Worm (Caenorhabditis elegans): ENCODE results near the gene F59B2.12.

F59B2.12 gene

DNA sequence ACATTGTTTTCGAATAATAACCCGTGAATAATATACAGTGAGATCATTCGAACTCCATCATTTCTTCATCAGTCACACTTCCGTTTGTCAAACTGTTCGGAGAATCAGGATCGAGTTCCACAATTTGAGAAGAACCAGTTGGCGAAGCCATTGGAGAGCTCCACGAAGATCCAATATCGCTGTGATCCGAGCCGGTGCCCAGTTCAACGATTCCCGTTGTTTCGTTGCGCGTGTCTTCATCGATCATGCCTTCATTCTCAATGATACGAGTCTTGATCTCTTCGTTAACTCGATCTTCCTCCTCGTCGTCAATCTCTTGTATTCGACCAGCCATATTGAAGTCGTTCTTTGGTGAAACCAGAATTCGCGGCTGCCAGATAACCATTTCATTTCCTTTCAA, 34.3 kb downstream of the F59B2.12 start:
- TF ChIP-seq W03F9.2 (tag; optimal IDR thresholded peaks at IDR 0.05): no peak
- no peak for TF ChIP-seq dao-5 (tag; optimal IDR thresholded peaks at IDR 0.05)
- TF ChIP-seq him-1 (tag; optimal IDR thresholded peaks at IDR 0.05): no peak

DNA sequence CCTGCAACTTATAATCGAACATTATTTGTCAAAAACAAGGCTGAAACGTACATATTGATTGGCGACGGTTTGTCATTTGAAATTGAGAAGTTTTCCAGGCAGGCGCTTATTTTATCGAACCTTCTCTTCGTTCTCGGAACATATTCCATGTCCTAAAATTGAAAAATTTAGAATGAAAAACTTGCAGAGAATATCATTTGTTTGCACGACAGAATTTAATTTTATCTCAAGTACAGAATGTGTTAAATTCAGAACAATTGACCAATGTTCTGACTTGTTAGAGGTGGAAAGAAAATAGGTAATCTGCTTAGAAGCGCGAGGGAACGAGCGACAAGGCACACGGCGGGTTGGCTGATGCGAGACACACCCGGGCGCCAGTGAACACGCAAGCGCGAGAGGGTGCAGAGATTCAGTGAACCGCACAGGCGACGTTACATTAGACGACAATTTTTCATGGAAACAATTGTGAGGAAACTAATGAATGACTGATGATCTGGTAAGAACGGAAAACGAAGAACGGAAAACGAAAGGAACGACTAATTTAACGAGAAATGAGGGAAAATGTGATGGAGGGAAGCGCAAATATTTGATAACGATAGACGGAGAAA, 35.1 kb downstream of the F59B2.12 start:
- TF ChIP-seq him-1 (tag; optimal IDR thresholded peaks at IDR 0.05) (no peak), W03F9.2 (tag; optimal IDR thresholded peaks at IDR 0.05) (no peak), dao-5 (tag; optimal IDR thresholded peaks at IDR 0.05) (no peak)

DNA sequence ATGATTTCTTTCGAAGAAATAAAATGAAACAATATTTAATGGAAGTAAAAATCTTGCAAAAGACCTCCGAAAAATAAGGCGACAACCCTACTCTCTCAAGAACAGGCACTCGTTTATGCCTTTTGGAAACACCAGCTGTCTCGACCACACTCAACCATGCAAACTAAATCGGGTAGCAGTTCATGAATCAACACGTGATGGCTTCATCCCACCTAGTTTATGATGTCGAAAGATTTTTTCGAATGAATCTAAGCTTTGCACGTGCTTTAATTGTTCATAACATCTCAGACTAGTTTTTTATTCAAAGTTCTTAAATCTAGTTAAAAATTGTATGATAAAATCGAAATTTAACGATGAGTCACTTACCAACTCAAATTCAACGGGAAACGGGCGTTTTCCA, 35.9 kb downstream of the F59B2.12 start:
- no peak for TF ChIP-seq dao-5 (tag; optimal IDR thresholded peaks at IDR 0.05)
- no peak for TF ChIP-seq W03F9.2 (tag; optimal IDR thresholded peaks at IDR 0.05)
- no peak for TF ChIP-seq him-1 (tag; optimal IDR thresholded peaks at IDR 0.05)

DNA sequence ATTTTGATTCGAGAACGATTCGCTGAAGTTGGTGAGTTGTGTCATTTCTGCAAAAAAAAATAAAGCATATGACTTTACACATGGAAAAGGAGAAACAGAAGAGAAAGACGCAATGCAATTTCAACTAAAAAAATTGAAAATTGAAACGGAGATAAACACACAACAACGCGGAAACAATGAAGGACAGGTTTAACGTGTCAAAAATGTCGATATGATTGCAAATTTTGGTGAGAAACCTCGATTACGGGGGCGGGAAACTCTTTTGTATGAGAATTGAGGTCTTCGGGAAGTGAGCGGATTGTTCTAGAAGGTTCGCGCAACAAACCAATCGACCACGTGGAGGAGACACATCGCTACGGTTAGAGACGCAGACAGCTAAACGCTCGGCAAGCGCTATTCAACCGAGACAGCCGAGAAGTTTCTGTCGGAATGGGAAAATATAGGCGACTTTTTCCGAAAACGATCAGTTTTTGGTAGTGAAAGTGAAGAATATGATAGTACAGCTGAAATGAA, 36.4 kb downstream of the F59B2.12 start, which contains the start of gene R107.5:
Gene R107.5 (minus strand): TSS at position 51 of the 513 bp plus-strand sequence.
- peak; percentile 77 for TF ChIP-seq W03F9.2 (tag; optimal IDR thresholded peaks at IDR 0.05)
- peak; percentile 71 for TF ChIP-seq him-1 (tag; optimal IDR thresholded peaks at IDR 0.05)
- TF ChIP-seq dao-5 (tag; optimal IDR thresholded peaks at IDR 0.05): no peak

DNA sequence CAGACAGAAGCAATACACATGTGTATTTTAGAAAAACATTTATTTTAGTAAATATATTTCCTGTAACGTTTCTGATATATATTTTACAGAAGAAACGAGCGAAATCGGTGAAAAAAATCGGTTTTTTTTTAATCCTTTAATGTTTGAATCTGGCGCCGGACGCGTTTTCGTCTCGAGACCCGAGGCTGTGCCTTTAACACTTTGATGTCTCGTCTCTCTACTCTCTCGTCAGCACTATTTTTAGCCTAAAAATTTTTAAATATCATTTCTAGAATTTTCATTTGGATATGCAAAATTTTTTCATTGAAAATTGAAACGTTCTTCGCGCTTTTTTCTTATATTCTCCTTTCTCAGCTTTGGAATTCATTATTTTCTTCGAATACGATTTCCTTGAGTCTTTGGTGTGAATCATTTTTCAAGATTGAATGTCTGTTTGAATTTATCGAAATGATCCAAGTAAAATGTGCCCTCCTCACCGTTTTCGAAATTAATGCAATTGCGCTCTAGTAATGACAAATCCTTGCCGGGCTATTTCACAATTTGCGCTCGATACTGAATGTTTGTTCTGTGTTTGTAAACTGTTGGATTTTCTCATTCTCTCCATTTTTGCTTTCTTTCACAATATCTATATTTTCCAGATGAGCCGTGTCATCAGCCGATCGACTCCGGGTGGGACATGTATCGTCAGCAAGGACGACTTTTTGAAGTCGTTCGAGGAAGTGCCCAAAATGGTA, 37.2 kb downstream of the F59B2.12 start, which contains the start of gene cls-2:
Gene cls-2 (plus strand): TSS at position 635 of the 734 bp plus-strand sequence.
- TF ChIP-seq W03F9.2 (tag; optimal IDR thresholded peaks at IDR 0.05) (peak; percentile 14), dao-5 (tag; optimal IDR thresholded peaks at IDR 0.05) (no peak)

DNA sequence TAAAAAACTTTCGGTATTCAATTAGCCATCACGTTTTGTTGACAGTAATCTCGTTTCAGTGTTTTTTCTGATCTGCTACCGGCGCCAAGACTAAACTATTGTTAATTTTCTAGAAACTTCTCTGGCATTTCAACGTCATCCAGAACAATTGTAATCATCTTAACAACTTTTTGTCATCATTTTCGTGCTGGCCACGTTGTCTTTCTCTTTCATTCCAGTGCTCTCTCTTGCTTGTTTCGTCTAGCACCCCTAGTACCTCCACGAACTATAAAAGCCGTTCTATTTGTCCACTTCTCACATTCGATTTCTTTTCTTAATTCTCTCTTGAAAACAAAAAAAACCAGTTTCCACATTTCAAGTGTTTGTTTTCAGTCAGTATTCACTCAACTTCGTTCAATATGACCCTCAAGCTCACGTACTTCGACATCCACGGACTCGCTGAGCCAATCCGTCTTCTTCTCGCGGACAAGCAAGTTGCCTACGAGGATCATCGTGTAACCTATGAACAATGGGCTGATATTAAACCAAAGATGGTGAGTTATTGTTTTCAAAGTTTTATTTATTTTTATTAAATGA, 41.6 kb downstream of the F59B2.12 start, which contains the start of gene gst-1:
Gene gst-1 (plus strand): TSS at position 373 of the 576 bp plus-strand sequence.
- TF ChIP-seq W03F9.2 (tag; optimal IDR thresholded peaks at IDR 0.05): peak; percentile 38
- no peak for TF ChIP-seq him-1 (tag; optimal IDR thresholded peaks at IDR 0.05)

DNA sequence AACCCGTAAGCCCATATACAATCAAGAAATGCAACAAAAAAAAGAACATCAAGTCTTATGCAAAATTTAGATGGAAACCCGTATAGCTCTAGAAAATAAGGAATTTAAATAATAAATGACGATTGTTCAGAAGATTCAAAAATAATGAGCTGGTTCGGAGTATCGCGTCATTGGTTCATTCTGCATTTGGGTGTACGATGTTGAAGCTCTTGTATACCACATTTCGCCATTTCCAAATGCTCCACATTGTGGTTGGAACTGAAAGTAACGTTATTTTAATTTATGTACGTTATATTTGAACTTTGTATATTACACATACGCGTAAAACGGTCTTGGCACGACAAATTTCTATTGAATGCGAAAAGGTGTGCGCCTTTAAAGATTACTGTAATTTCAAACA, 42.9 kb downstream of the F59B2.12 start:
- no peak for TF ChIP-seq dao-5 (tag; optimal IDR thresholded peaks at IDR 0.05)
- no peak for TF ChIP-seq W03F9.2 (tag; optimal IDR thresholded peaks at IDR 0.05)
- TF ChIP-seq him-1 (tag; optimal IDR thresholded peaks at IDR 0.05): no peak

DNA sequence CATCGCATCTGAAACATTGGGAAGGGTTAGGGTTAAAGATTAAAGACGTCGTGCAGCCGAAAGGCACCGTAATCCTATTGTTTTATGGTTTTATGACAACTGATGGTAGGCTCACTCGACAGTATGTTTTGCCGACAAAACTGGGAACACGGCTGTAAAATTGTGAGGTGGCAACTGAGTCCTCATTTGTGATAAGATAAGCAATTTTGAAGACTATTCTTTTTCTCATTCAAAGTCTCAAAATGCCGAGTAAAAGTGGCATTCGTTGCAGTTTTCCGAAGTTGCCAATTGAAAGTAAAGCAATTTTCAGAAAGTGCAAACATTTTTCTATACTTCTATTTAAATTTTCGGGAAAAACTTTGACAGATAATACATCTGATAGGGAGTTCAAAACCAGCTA, 52.3 kb downstream of the F59B2.12 start:
- TF ChIP-seq him-1 (tag; optimal IDR thresholded peaks at IDR 0.05): no peak
- TF ChIP-seq W03F9.2 (tag; optimal IDR thresholded peaks at IDR 0.05): no peak
- TF ChIP-seq dao-5 (tag; optimal IDR thresholded peaks at IDR 0.05): no peak

All from whole organism, L4/young adult.